Fruit fly (Drosophila melanogaster): ENCODE measurements around the gene Josd.
A peak's percentile ranks its signal among the peaks of the same experiment; 100 is the strongest.

Josd gene

dm6 chrX:6219845-6220345, 41.1 kb upstream of the Josd start, which contains the start of gene Efr (continued):
- peak; percentile 59 for TF ChIP-seq gfzf (GFP tag; optimal IDR thresholded peaks at IDR 0.05)
- TF ChIP-seq Doc3 (GFP tag; IDR thresholded peaks at IDR 0.05; ENCODE audit: partially characterized antibody): 0 out of 3 replicates have a peak, but pooled peaks have one; percentile 14
- TF ChIP-seq CG7987 (GFP tag; optimal IDR thresholded peaks at IDR 0.05): peak; percentile 8
- peak; percentile 48 for TF ChIP-seq Myb (GFP tag; optimal IDR thresholded peaks at IDR 0.05)
- TF ChIP-seq Hr78 (GFP tag; optimal IDR thresholded peaks at IDR 0.05): peak in 1 of 2 experiments; percentile 20
- peak; percentile 61 for TF ChIP-seq CG3838 (GFP tag; optimal IDR thresholded peaks at IDR 0.05)
- TF ChIP-seq sob (GFP tag; IDR thresholded peaks at IDR 0.05): 0 out of 2 replicates have a peak, but pooled peaks have one; percentile 16

- TF ChIP-seq slp2 (GFP tag; optimal IDR thresholded peaks at IDR 0.05) (no peak), Bteb2 (GFP tag; optimal IDR thresholded peaks at IDR 0.05) (peak; percentile 58), yki (optimal IDR thresholded peaks at IDR 0.05) (no peak), CG13894 (tag; optimal IDR thresholded peaks at IDR 0.05) (peak; percentile 83), ems (GFP tag; optimal IDR thresholded peaks at IDR 0.05) (peak; percentile 60), jing (GFP tag; optimal IDR thresholded peaks at IDR 0.05) (peak; percentile 74), croc (GFP tag; conservative IDR thresholded peaks at IDR 0.05) (peak; percentile 87), CG11723 (GFP tag; optimal IDR thresholded peaks at IDR 0.05) (peak; percentile 88), fd96Cb (tag; optimal IDR thresholded peaks at IDR 0.05) (peak; percentile 80), peb (GFP tag; IDR thresholded peaks at IDR 0.05) (peak; percentile 65), MBD-R2 (GFP tag; IDR thresholded peaks at IDR 0.05) (peak; percentile 68), CG17568 (GFP tag; optimal IDR thresholded peaks at IDR 0.05) (no peak), Hr78 (GFP tag; optimal IDR thresholded peaks at IDR 0.05) (peak in 1 of 2 experiments; percentile 72), CG18262 (tag; optimal IDR thresholded peaks at IDR 0.05) (peak; percentile 86), hb (GFP tag; IDR thresholded peaks at IDR 0.05; ENCODE audit: partially characterized antibody) (no peak), sug (tag; optimal IDR thresholded peaks at IDR 0.05) (peak; percentile 86), CG31388 (GFP tag; optimal IDR thresholded peaks at IDR 0.05) (peak; percentile 72), NFAT (GFP tag; IDR thresholded peaks at IDR 0.05) (peak; percentile 84), CG33557 (GFP tag; optimal IDR thresholded peaks at IDR 0.05) (peak; percentile 82), mld (GFP tag; IDR thresholded peaks at IDR 0.05; ENCODE audit: partially characterized antibody) (no peak), stwl (tag; optimal IDR thresholded peaks at IDR 0.05) (no peak), Sry-β (GFP tag; optimal IDR thresholded peaks at IDR 0.05) (peak; percentile 28), bcd (GFP tag; optimal IDR thresholded peaks at IDR 0.05) (peak; percentile 92), Scr (GFP tag; IDR thresholded peaks at IDR 0.05; ENCODE audit: partially characterized antibody) (no peak), CG15269 (tag; optimal IDR thresholded peaks at IDR 0.05) (peak; percentile 93), cg (GFP tag; optimal IDR thresholded peaks at IDR 0.05) (peak; percentile 98), TFAM (GFP tag; optimal IDR thresholded peaks at IDR 0.05) (no peak), nerfin-2 (GFP tag; IDR thresholded peaks at IDR 0.05; ENCODE audit: partially characterized antibody) (no peak), sim (GFP tag; IDR thresholded peaks at IDR 0.05) (0 out of 2 replicates have a peak, but pooled peaks have one; percentile 37), Kr (GFP tag; optimal IDR thresholded peaks at IDR 0.05) (no peak), pros (GFP tag; optimal IDR thresholded peaks at IDR 0.05) (peak; percentile 40), CG12299 (tag; optimal IDR thresholded peaks at IDR 0.05) (peak; percentile 82), Rfx (GFP tag; IDR thresholded peaks at IDR 0.05) (peak; percentile 95), Sry-δ (GFP tag; optimal IDR thresholded peaks at IDR 0.05) (no peak), CG31224 (GFP tag; IDR thresholded peaks at IDR 0.05) (peak; percentile 83), Dref (GFP tag; IDR thresholded peaks at IDR 0.05) (0 out of 2 replicates have a peak, but pooled peaks have one; percentile 19), Rx (GFP tag; IDR thresholded peaks at IDR 0.05) (peak; percentile 74), gcm (GFP tag; optimal IDR thresholded peaks at IDR 0.05) (peak; percentile 82), CG10431 (GFP tag; optimal IDR thresholded peaks at IDR 0.05) (peak; percentile 75)
These were observed 36.5 kb upstream of the Josd start, which contains the start of gene sqh for dm6 chrX:6224225-6225190. TSS of gene sqh (minus strand) at chrX:6225140.
